Worm (Caenorhabditis elegans) whole organism, early embryonic: ENCODE results near the gene T04C10.3.

ENCODE experiments used
- B0310.2 ChIP-seq: sonication (generic microtip); optimal IDR thresholded peaks from 2 replicates; lab custom pipeline; 2016; ENCODE audit warnings: mild to moderate bottlenecking, missing genetic modification characterization, missing compliant biosample characterization
- F13C5.2 ChIP-seq: sonication (generic microtip); optimal IDR thresholded peaks from 2 replicates; lab custom pipeline; 2017; ENCODE audit warnings: mild to moderate bottlenecking, missing genetic modification characterization, inconsistent platforms, missing compliant biosample characterization
- aly-1 ChIP-seq: sonication (generic microtip); optimal IDR thresholded peaks from 2 replicates; lab custom pipeline; 2016; ENCODE audit warnings: missing genetic modification characterization, missing compliant biosample characterization
- ama-1 ChIP-seq: fragments of 150-350 bp; optimal IDR thresholded peaks from 2 replicates; lab custom pipeline; 2014
- ceh-13 ChIP-seq: fragments of 200-800 bp; sonication (Bioruptor generic); optimal IDR thresholded peaks from 2 replicates; lab custom pipeline; 2018; ENCODE audit warnings: mild to moderate bottlenecking, missing genetic modification characterization, missing compliant biosample characterization
- ceh-36 ChIP-seq: sonication (generic microtip); optimal IDR thresholded peaks from 2 replicates; lab custom pipeline; 2016; ENCODE audit warnings: missing genetic modification characterization, inconsistent platforms, missing compliant biosample characterization
- ets-7 ChIP-seq: sonication (generic microtip); optimal IDR thresholded peaks from 2 replicates; lab custom pipeline; 2016; ENCODE audit warnings: missing genotype, missing genetic modification characterization, missing compliant biosample characterization
- flt-1 ChIP-seq: fragments of 200-800 bp; sonication (Bioruptor generic); IDR thresholded peaks from 2 replicates; pipeline ENCODE4 v1.3.6; 2022; ENCODE audit warnings: missing genetic modification characterization, missing compliant biosample characterization
- hmbx-1 ChIP-seq: sonication (generic microtip); optimal IDR thresholded peaks from 2 replicates; lab custom pipeline; 2016; ENCODE audit warnings: mild to moderate bottlenecking, missing genetic modification characterization, missing compliant biosample characterization
- hmg-4 ChIP-seq: fragments of 200-800 bp; sonication (Bioruptor generic); optimal IDR thresholded peaks from 2 replicates; lab custom pipeline; 2018; ENCODE audit warnings: mild to moderate bottlenecking, missing genetic modification characterization, missing compliant biosample characterization
- hnd-1 ChIP-seq: sonication (generic microtip); optimal IDR thresholded peaks from 2 replicates; lab custom pipeline; 2016; ENCODE audit warnings: missing genetic modification characterization, missing compliant biosample characterization
- pes-1 ChIP-seq: fragments of 200-800 bp; sonication (Bioruptor generic); IDR thresholded peaks from 2 replicates; pipeline ENCODE4 v1.3.6; 2022; ENCODE audit warnings: missing genetic modification reagents, missing genetic modification characterization, missing compliant biosample characterization
- scrt-1 ChIP-seq: fragments of 200-800 bp; sonication (Bioruptor generic); IDR thresholded peaks from 2 replicates; pipeline ENCODE4 v1.3.6; 2022; ENCODE audit warnings: missing genetic modification characterization, missing compliant biosample characterization
- sea-1 ChIP-seq: fragments of 200-800 bp; sonication (Bioruptor generic); conservative IDR thresholded peaks from 2 replicates; pipeline ENCODE4 v1.3.6; 2022; ENCODE audit warnings: missing genetic modification characterization, missing compliant biosample characterization
- tbx-11 ChIP-seq: fragments of 200-800 bp; sonication (Bioruptor generic); IDR thresholded peaks from 2 replicates; pipeline ENCODE4 v1.3.6; 2022; ENCODE audit warnings: missing genetic modification characterization, missing compliant biosample characterization
- tbx-37 ChIP-seq: fragments of 200-800 bp; sonication (Bioruptor generic); conservative IDR thresholded peaks from 2 replicates; pipeline ENCODE4 v1.3.6; 2022; ENCODE audit warnings: missing genetic modification reagents, missing genetic modification characterization, missing compliant biosample characterization
- tra-4 ChIP-seq: sonication (generic microtip); optimal IDR thresholded peaks from 2 replicates; lab custom pipeline; 2017; ENCODE audit warnings: missing genetic modification characterization, missing compliant biosample characterization

Gene T04C10.3

DNA sequence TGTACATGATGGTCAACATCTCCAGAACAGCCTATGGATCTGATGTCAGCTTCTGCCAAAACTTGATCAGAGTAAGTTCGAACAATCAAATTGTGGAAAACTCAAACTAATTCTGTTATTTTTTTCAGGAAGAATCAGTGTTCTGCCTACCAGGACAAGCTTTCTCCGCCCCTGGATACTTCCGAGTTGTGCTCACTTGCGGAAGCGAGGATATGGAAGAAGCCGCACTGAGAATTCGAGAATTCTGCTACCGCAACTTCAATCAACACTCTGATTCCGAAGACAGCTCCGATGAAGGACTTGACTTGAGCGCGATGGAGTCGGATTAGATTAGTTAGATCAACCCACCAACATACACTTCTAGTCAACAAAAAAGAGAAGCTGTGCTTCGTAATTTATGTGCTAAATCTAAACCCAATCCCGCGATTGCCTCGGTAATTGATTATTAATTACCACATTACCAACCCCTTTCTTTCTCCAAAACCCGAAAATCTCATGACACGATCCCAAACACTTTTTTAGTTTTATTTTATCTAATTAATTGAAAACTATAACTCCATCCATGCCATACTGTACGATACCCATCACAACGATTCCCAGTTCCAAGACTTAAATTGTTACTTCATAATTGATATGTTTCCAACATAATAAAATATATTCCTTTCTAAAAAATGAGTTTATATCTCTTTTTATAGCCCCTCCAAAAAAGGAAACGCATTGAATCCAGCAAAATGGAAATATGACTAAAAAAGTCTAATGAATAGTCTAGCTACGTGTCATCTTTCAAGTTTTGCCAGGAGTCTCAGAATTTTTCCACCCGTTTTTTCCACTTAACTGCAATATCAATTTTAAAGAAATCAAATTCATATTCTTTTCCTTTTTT, 19.6 kb upstream of the T04C10.3 start:
- TF ChIP-seq ama-1 (lab: Kevin White, UChicago) (no peak), tra-4 (no peak), hmbx-1 (no peak), tbx-11 (GFP tag; lab: Robert Waterston, UW) (no peak), pes-1 (GFP tag; lab: Robert Waterston, UW) (no peak), flt-1 (GFP tag; lab: Robert Waterston, UW) (no peak), ets-7 (no peak), aly-1 (tag; lab: Kevin White, UChicago) (no peak), scrt-1 (GFP tag; lab: Robert Waterston, UW) (no peak), hnd-1 (tag; lab: Kevin White, UChicago) (no peak), ceh-13 (GFP tag; lab: Kevin White, UChicago) (no peak), ceh-36 (tag; lab: Kevin White, UChicago) (no peak), F13C5.2 (no peak), sea-1 (GFP tag; lab: Robert Waterston, UW) (no peak), tbx-37 (no peak), B0310.2 (tag; lab: Kevin White, UChicago) (no peak), hmg-4 (GFP tag; lab: Kevin White, UChicago) (no peak)

- TF ChIP-seq hmg-4 (GFP tag; lab: Kevin White, UChicago) (no peak), pes-1 (GFP tag; lab: Robert Waterston, UW) (no peak), aly-1 (tag; lab: Kevin White, UChicago) (no peak), tbx-37 (no peak), ets-7 (no peak), hnd-1 (tag; lab: Kevin White, UChicago) (no peak), tbx-11 (GFP tag; lab: Robert Waterston, UW) (no peak), flt-1 (GFP tag; lab: Robert Waterston, UW) (no peak), sea-1 (GFP tag; lab: Robert Waterston, UW) (no peak), B0310.2 (tag; lab: Kevin White, UChicago) (no peak), hmbx-1 (no peak), scrt-1 (GFP tag; lab: Robert Waterston, UW) (no peak), F13C5.2 (no peak), ama-1 (lab: Kevin White, UChicago) (no peak)
Measured at ce11 chrX:14793198-14793747, 18.9 kb upstream of the T04C10.3 start, which contains the start of gene sprr-2. TSS of gene sprr-2 (plus strand) at chrX:14793445.

ce11 chrX:14794170-14794569, 18.0 kb upstream of the T04C10.3 start:
- TF ChIP-seq B0310.2 (tag; lab: Kevin White, UChicago) (no peak), ets-7 (no peak), ceh-36 (tag; lab: Kevin White, UChicago) (no peak), flt-1 (GFP tag; lab: Robert Waterston, UW) (no peak), F13C5.2 (no peak), aly-1 (tag; lab: Kevin White, UChicago) (no peak), ama-1 (lab: Kevin White, UChicago) (no peak), pes-1 (GFP tag; lab: Robert Waterston, UW) (no peak), sea-1 (GFP tag; lab: Robert Waterston, UW) (no peak), tra-4 (no peak), hnd-1 (tag; lab: Kevin White, UChicago) (no peak), scrt-1 (GFP tag; lab: Robert Waterston, UW) (no peak)

ce11 chrX:14797405-14797804, 14.8 kb upstream of the T04C10.3 start:
- TF ChIP-seq ceh-13 (GFP tag; lab: Kevin White, UChicago) = no peak
- TF ChIP-seq F13C5.2 = no peak
- no peak for TF ChIP-seq sea-1 (GFP tag; lab: Robert Waterston, UW)
- no peak for TF ChIP-seq ceh-36 (tag; lab: Kevin White, UChicago)

ce11 chrX:14804706-14805105, 7.5 kb upstream of the T04C10.3 start:
- peak; percentile 82 for TF ChIP-seq F13C5.2
- TF ChIP-seq tra-4 = peak; percentile 65
- peak; percentile 91 for TF ChIP-seq scrt-1 (GFP tag; lab: Robert Waterston, UW)
- TF ChIP-seq B0310.2 (tag; lab: Kevin White, UChicago) = peak; percentile 79
- TF ChIP-seq tbx-11 (GFP tag; lab: Robert Waterston, UW) = peak; percentile 86
- peak; percentile 59 for TF ChIP-seq ets-7
- TF ChIP-seq flt-1 (GFP tag; lab: Robert Waterston, UW) = peak; percentile 90
- TF ChIP-seq ama-1 (lab: Kevin White, UChicago) = no peak
- TF ChIP-seq ceh-13 (GFP tag; lab: Kevin White, UChicago) = peak; percentile 92
- TF ChIP-seq aly-1 (tag; lab: Kevin White, UChicago) = peak; percentile 83
- TF ChIP-seq pes-1 (GFP tag; lab: Robert Waterston, UW) = peak; percentile 95
- TF ChIP-seq hmg-4 (GFP tag; lab: Kevin White, UChicago) = peak; percentile 90
- peak; percentile 90 for TF ChIP-seq sea-1 (GFP tag; lab: Robert Waterston, UW)
- peak; percentile 84 for TF ChIP-seq ceh-36 (tag; lab: Kevin White, UChicago)
- TF ChIP-seq hnd-1 (tag; lab: Kevin White, UChicago) = peak; percentile 68
- peak; percentile 88 for TF ChIP-seq tbx-37
- TF ChIP-seq hmbx-1 = peak; percentile 76

DNA sequence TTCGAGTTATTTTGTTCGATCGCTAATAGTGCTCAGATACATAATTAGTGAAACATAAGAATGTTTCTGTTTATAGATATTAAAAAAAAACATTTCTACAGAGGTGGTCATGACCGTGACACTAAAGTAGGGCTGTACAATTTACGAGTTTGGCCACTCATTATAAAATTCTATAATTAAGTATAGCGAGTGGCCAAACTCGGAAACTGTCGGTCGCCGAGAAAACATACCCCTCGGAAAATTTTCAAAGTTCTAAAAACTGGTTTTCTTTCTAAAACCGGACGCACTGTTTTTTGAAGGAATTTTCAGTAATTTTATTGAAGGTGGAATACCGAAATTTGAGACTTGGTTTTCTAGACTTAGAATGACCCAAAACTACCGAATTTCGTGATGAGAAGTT, 6.4 kb upstream of the T04C10.3 start:
- TF ChIP-seq ets-7 = no peak
- TF ChIP-seq sea-1 (GFP tag; lab: Robert Waterston, UW) = no peak
- no peak for TF ChIP-seq tra-4
- no peak for TF ChIP-seq B0310.2 (tag; lab: Kevin White, UChicago)
- TF ChIP-seq ceh-36 (tag; lab: Kevin White, UChicago) = no peak
- TF ChIP-seq flt-1 (GFP tag; lab: Robert Waterston, UW) = no peak
- no peak for TF ChIP-seq F13C5.2
- TF ChIP-seq ama-1 (lab: Kevin White, UChicago) = no peak
- TF ChIP-seq tbx-11 (GFP tag; lab: Robert Waterston, UW) = no peak
